Fruit fly (Drosophila melanogaster): Measurements from ENCODE around the gene RpL30.

RpL30 gene

dm6 chr2L:19026491-19027197 is 17.5 kb upstream of the RpL30 start:
- peak; percentile 34 for TF ChIP-seq acj6 (GFP tag; optimal IDR thresholded peaks at IDR 0.05)
- TF ChIP-seq Blimp-1 (GFP tag; optimal IDR thresholded peaks at IDR 0.05), result no peak
- TF ChIP-seq CG34406 (GFP tag; optimal IDR thresholded peaks at IDR 0.05), result peak; percentile 47
- TF ChIP-seq spab (GFP tag; optimal IDR thresholded peaks at IDR 0.05), result peak; percentile 64
- TF ChIP-seq fkh (GFP tag; optimal IDR thresholded peaks at IDR 0.05), result no peak
- peak; percentile 71 for TF ChIP-seq dsx (GFP tag; optimal IDR thresholded peaks at IDR 0.05; ENCODE audit: poor library complexity, severe bottlenecking)
- peak; percentile 20 for TF ChIP-seq net (GFP tag; optimal IDR thresholded peaks at IDR 0.05)
- peak; percentile 57 for TF ChIP-seq Sox14 (GFP tag; optimal IDR thresholded peaks at IDR 0.05)
- TF ChIP-seq CG3032 (tag; optimal IDR thresholded peaks at IDR 0.05), result peak; percentile 70
- TF ChIP-seq CG11902 (GFP tag; optimal IDR thresholded peaks at IDR 0.05), result peak; percentile 5
- TF ChIP-seq fd85E (GFP tag; optimal IDR thresholded peaks at IDR 0.05), result no peak
- no peak for TF ChIP-seq CG7368 (GFP tag; optimal IDR thresholded peaks at IDR 0.05)
- no peak for TF ChIP-seq Hr38 (GFP tag; optimal IDR thresholded peaks at IDR 0.05)
- TF ChIP-seq CG3919 (GFP tag; optimal IDR thresholded peaks at IDR 0.05), result peak; percentile 30
- peak; percentile 29 for TF ChIP-seq lz (GFP tag; optimal IDR thresholded peaks at IDR 0.05)
- peak; percentile 58 for TF ChIP-seq pdm3 (GFP tag; optimal IDR thresholded peaks at IDR 0.05)
- no peak for TF ChIP-seq Lpt (GFP tag; optimal IDR thresholded peaks at IDR 0.05)
- peak; percentile 55 for TF ChIP-seq CG32006 (GFP tag; optimal IDR thresholded peaks at IDR 0.05)
- TF ChIP-seq Ets21C (GFP tag; optimal IDR thresholded peaks at IDR 0.05), result peak; percentile 29
- TF ChIP-seq CG11762 (GFP tag; optimal IDR thresholded peaks at IDR 0.05; ENCODE audit: insufficient read depth), result peak; percentile 6
- peak; percentile 13 for TF ChIP-seq CG16779 (tag; optimal IDR thresholded peaks at IDR 0.05)
- no peak for TF ChIP-seq vri (GFP tag; optimal IDR thresholded peaks at IDR 0.05)
- peak; percentile 33 for TF ChIP-seq Sox15 (GFP tag; optimal IDR thresholded peaks at IDR 0.05)
- peak; percentile 33 for TF ChIP-seq CG31627 (GFP tag; optimal IDR thresholded peaks at IDR 0.05)
- peak; percentile 35 for TF ChIP-seq OdsH (GFP tag; optimal IDR thresholded peaks at IDR 0.05)
- peak; percentile 86 for TF ChIP-seq Eip78C (GFP tag)
- peak; percentile 9 for TF ChIP-seq cyc (GFP tag; optimal IDR thresholded peaks at IDR 0.05)
- peak; percentile 21 for TF ChIP-seq Hr4 (GFP tag; optimal IDR thresholded peaks at IDR 0.05)
- TF ChIP-seq CG6163 (GFP tag; IDR thresholded peaks at IDR 0.05), result peak; percentile 27; the same call in 1 of the 3 replicates
- TF ChIP-seq CG6276 (GFP tag; optimal IDR thresholded peaks at IDR 0.05), result peak; percentile 24
- peak; percentile 73 for TF ChIP-seq Ets96B (tag; optimal IDR thresholded peaks at IDR 0.05)
- TF ChIP-seq svp (GFP tag), result peak; percentile 69
- TF ChIP-seq Met (GFP tag; optimal IDR thresholded peaks at IDR 0.05), result peak; percentile 45
- peak; percentile 41 for TF ChIP-seq CG6792 (GFP tag; optimal IDR thresholded peaks at IDR 0.05)
- TF ChIP-seq topi (GFP tag; optimal IDR thresholded peaks at IDR 0.05), result peak; percentile 25
- peak; percentile 76 for TF ChIP-seq CG10669 (GFP tag; optimal IDR thresholded peaks at IDR 0.05)
- peak; percentile 44 for TF ChIP-seq Smox (GFP tag; optimal IDR thresholded peaks at IDR 0.05)
- peak; percentile 16 for TF ChIP-seq Hr39 (GFP tag; optimal IDR thresholded peaks at IDR 0.05)
- peak; percentile 60 for TF ChIP-seq CG1621 (tag; optimal IDR thresholded peaks at IDR 0.05)
- no peak for TF ChIP-seq CG11294 (GFP tag; IDR thresholded peaks at IDR 0.05)
- no peak for TF ChIP-seq CG6854 (GFP tag; optimal IDR thresholded peaks at IDR 0.05)
- peak; percentile 11 for TF ChIP-seq CG4318 (GFP tag; optimal IDR thresholded peaks at IDR 0.05)
- no peak for TF ChIP-seq CG8319 (GFP tag; optimal IDR thresholded peaks at IDR 0.05)
- TF ChIP-seq CG15336 (GFP tag; IDR thresholded peaks at IDR 0.05), result no peak
- TF ChIP-seq eg (GFP tag; IDR thresholded peaks at IDR 0.05), result 0 out of 3 replicates have a peak, but pooled peaks have one; percentile 21
- no peak for TF ChIP-seq dac (GFP tag; optimal IDR thresholded peaks at IDR 0.05)
- no peak for TF ChIP-seq Eip93F (GFP tag; optimal IDR thresholded peaks at IDR 0.05)
- peak; percentile 44 for TF ChIP-seq CG10631 (GFP tag; optimal IDR thresholded peaks at IDR 0.05)
- TF ChIP-seq ss (GFP tag; optimal IDR thresholded peaks at IDR 0.05), result peak; percentile 20 to 74
- peak; percentile 66 for TF ChIP-seq fd59A (GFP tag; optimal IDR thresholded peaks at IDR 0.05)
- TF ChIP-seq CG9139 (GFP tag; optimal IDR thresholded peaks at IDR 0.05), result peak; percentile 54
